Worm (Caenorhabditis elegans) whole organism, L1 larva: ENCODE results near the gene K03B8.8.

Source experiments
- C16A3.4 ChIP-seq: fragments of 150-350 bp; optimal IDR thresholded peaks from 2 replicates; lab custom pipeline; 2014; ENCODE audit warnings: missing biosample characterization, missing genetic modification characterization
- C34B4.2 ChIP-seq: sonication (generic microtip); optimal IDR thresholded peaks from 2 replicates; lab custom pipeline; 2017; ENCODE audit warnings: mild to moderate bottlenecking, missing genetic modification characterization, missing compliant biosample characterization
- F16B12.6 ChIP-seq: fragments of 150-350 bp; optimal IDR thresholded peaks from 2 replicates; lab custom pipeline; 2014; ENCODE audit warnings: missing biosample characterization, missing genetic modification characterization
- Y116A8C.19 ChIP-seq: sonication (generic microtip); optimal IDR thresholded peaks from 2 replicates; lab custom pipeline; 2016; ENCODE audit warnings: missing compliant biosample characterization, missing genetic modification characterization, borderline replicate concordance
- aha-1 ChIP-seq: fragments of 150-350 bp; optimal IDR thresholded peaks from 2 replicates; lab custom pipeline; 2014; ENCODE audit warnings: missing biosample characterization, missing genetic modification characterization
- alr-1 ChIP-seq: fragments of 200-800 bp; sonication (Bioruptor generic); optimal IDR thresholded peaks from 2 replicates; lab custom pipeline; 2018; ENCODE audit warnings: borderline replicate concordance, mild to moderate bottlenecking, missing genetic modification characterization, missing compliant biosample characterization
- ama-1 ChIP-seq: fragments of 150-350 bp; optimal IDR thresholded peaks from 2 replicates; lab custom pipeline; 2014
- blmp-1 ChIP-seq: fragments of 150-350 bp; optimal IDR thresholded peaks from 2 replicates; lab custom pipeline; 2014; ENCODE audit warnings: missing biosample characterization, missing genetic modification characterization
- ceh-8 ChIP-seq: fragments of 200-800 bp; sonication (Bioruptor generic); optimal IDR thresholded peaks from 2 replicates; lab custom pipeline; 2018; ENCODE audit warnings: mild to moderate bottlenecking, missing genetic modification characterization, moderate library complexity, missing compliant biosample characterization
- ceh-88 ChIP-seq: fragments of 200-800 bp; sonication (Bioruptor generic); IDR thresholded peaks from 2 replicates; pipeline ENCODE4 v1.3.6; 2022; ENCODE audit warnings: missing genetic modification characterization, missing compliant biosample characterization
- ces-1 ChIP-seq: fragments of 150-350 bp; optimal IDR thresholded peaks from 2 replicates; lab custom pipeline; 2014; ENCODE audit warnings: missing biosample characterization, missing genetic modification reagents, missing genetic modification characterization
- dpl-1 ChIP-seq, 3 experiments: fragments of 150-350 bp in 2 of 3; sonication (generic microtip) in 1 of 3; optimal IDR thresholded peaks; 2 replicates each; lab custom pipeline; 2014 to 2017; ENCODE audit warnings: missing biosample characterization in 3 of 3, missing genetic modification characterization in 3 of 3, missing genetic modification reagents in 3 of 3
- elt-3 ChIP-seq, 6 experiments: fragments of 150-350 bp in 1 of 6; sonication (generic microtip); optimal IDR thresholded peaks; 2 replicates each; lab custom pipeline; 2017 to 2018; ENCODE audit warnings: missing biosample characterization in 6 of 6, missing genetic modification characterization in 6 of 6, inconsistent platforms in 1 of 6
- fkh-10 ChIP-seq: sonication (generic microtip); optimal IDR thresholded peaks from 2 replicates; lab custom pipeline; 2017; ENCODE audit warnings: missing biosample characterization, missing genetic modification reagents, missing genetic modification characterization
- fkh-8 ChIP-seq: sonication (generic microtip); optimal IDR thresholded peaks from 2 replicates; lab custom pipeline; 2016; ENCODE audit warnings: mild to moderate bottlenecking, missing genetic modification characterization, missing compliant biosample characterization
- fos-1 ChIP-seq: fragments of 150-350 bp; optimal IDR thresholded peaks from 2 replicates; lab custom pipeline; 2014; ENCODE audit warnings: missing biosample characterization, missing genetic modification characterization
- hpl-2 ChIP-seq: fragments of 150-350 bp; optimal IDR thresholded peaks from 2 replicates; lab custom pipeline; 2014; ENCODE audit warnings: missing biosample characterization, missing genetic modification reagents, missing genetic modification characterization
- jun-1 ChIP-seq: fragments of 150-350 bp; optimal IDR thresholded peaks from 2 replicates; lab custom pipeline; 2014; ENCODE audit warnings: missing biosample characterization, missing genetic modification reagents, missing genetic modification characterization
- lin-13 ChIP-seq: fragments of 150-350 bp; optimal IDR thresholded peaks from 2 replicates; lab custom pipeline; 2014; ENCODE audit warnings: missing biosample characterization, missing genetic modification reagents, missing genetic modification characterization
- lin-14 ChIP-seq: fragments of 200-800 bp; sonication (Bioruptor generic); optimal IDR thresholded peaks from 2 replicates; lab custom pipeline; 2018; ENCODE audit warnings: mild to moderate bottlenecking, missing genetic modification characterization, moderate library complexity, missing compliant biosample characterization
- lin-15B ChIP-seq: fragments of 150-350 bp; sonication (generic microtip); optimal IDR thresholded peaks from 3 replicates; lab custom pipeline; 2014; ENCODE audit warnings: missing biosample characterization, missing genetic modification characterization
- lin-35 ChIP-seq, 2 experiments: fragments of 150-350 bp; optimal IDR thresholded peaks; 2 replicates each; lab custom pipeline; 2014; ENCODE audit warnings: missing biosample characterization in 2 of 2, missing genetic modification characterization in 2 of 2, missing genetic modification reagents in 2 of 2
- lir-3 ChIP-seq: sonication (generic microtip); optimal IDR thresholded peaks from 2 replicates; lab custom pipeline; 2016; ENCODE audit warnings: mild to moderate bottlenecking, missing genetic modification characterization, moderate library complexity, missing compliant biosample characterization; ENCODE audit not compliant: poor library complexity
- lsy-2 ChIP-seq, 2 experiments: fragments of 150-350 bp; optimal IDR thresholded peaks; 2 replicates each; lab custom pipeline; 2014; ENCODE audit warnings: missing biosample characterization in 2 of 2, missing genetic modification characterization in 2 of 2
- mab-9 ChIP-seq: fragments of 200-800 bp; sonication (Bioruptor generic); IDR thresholded peaks from 2 replicates; pipeline ENCODE4 v1.3.6; 2022; ENCODE audit warnings: missing genetic modification reagents, missing genetic modification characterization, missing compliant biosample characterization
- mdl-1 ChIP-seq, 2 experiments: fragments of 150-350 bp; optimal IDR thresholded peaks; 2 replicates each; lab custom pipeline; 2014 to 2017; ENCODE audit warnings: missing biosample characterization in 2 of 2, missing genetic modification characterization in 2 of 2, inconsistent platforms in 1 of 2
- mef-2 ChIP-seq: fragments of 150-350 bp; optimal IDR thresholded peaks from 2 replicates; lab custom pipeline; 2014; ENCODE audit warnings: missing biosample characterization, missing genetic modification characterization
- mep-1 ChIP-seq: fragments of 150-350 bp; optimal IDR thresholded peaks from 2 replicates; lab custom pipeline; 2014; ENCODE audit warnings: missing biosample characterization, missing genetic modification characterization
- nhr-11 ChIP-seq: fragments of 150-350 bp; optimal IDR thresholded peaks from 2 replicates; lab custom pipeline; 2014; ENCODE audit warnings: missing biosample characterization, missing genetic modification characterization
- nhr-19 ChIP-seq: fragments of 200-800 bp; sonication (Bioruptor generic); conservative IDR thresholded peaks from 2 replicates; pipeline ENCODE4 v1.3.6; 2022; ENCODE audit warnings: missing genetic modification characterization, missing compliant biosample characterization
- nhr-20 ChIP-seq: sonication (generic microtip); optimal IDR thresholded peaks from 2 replicates; lab custom pipeline; 2016; ENCODE audit warnings: mild to moderate bottlenecking, missing genetic modification characterization, missing compliant biosample characterization
- nhr-237 ChIP-seq: fragments of 150-350 bp; optimal IDR thresholded peaks from 2 replicates; lab custom pipeline; 2014; ENCODE audit warnings: missing biosample characterization, missing genetic modification characterization
- nhr-47 ChIP-seq: sonication (generic microtip); optimal IDR thresholded peaks from 2 replicates; lab custom pipeline; 2016; ENCODE audit warnings: mild to moderate bottlenecking, missing genetic modification characterization, moderate library complexity, missing compliant biosample characterization
- nhr-71 ChIP-seq: sonication (generic microtip); optimal IDR thresholded peaks from 2 replicates; lab custom pipeline; 2016; ENCODE audit warnings: mild to moderate bottlenecking, missing genetic modification characterization, moderate library complexity, missing compliant biosample characterization
- nhr-76 ChIP-seq: sonication (generic microtip); optimal IDR thresholded peaks from 2 replicates; lab custom pipeline; 2017; ENCODE audit warnings: missing biosample characterization, missing genetic modification characterization
- nhr-84 ChIP-seq: sonication (generic microtip); optimal IDR thresholded peaks from 2 replicates; lab custom pipeline; 2017; ENCODE audit warnings: missing biosample characterization, missing genetic modification characterization
- nhr-90 ChIP-seq: sonication (generic microtip); optimal IDR thresholded peaks from 2 replicates; lab custom pipeline; 2016; ENCODE audit warnings: mild to moderate bottlenecking, missing genetic modification characterization, missing compliant biosample characterization; ENCODE audit not compliant: poor library complexity
- pag-3 ChIP-seq: sonication (generic microtip); optimal IDR thresholded peaks from 2 replicates; lab custom pipeline; 2017; ENCODE audit warnings: missing genetic modification characterization, mild to moderate bottlenecking, missing compliant biosample characterization, antibody characterized with exemption, borderline replicate concordance; ENCODE audit not compliant: insufficient read depth
- pqm-1 ChIP-seq: sonication (generic microtip); optimal IDR thresholded peaks from 3 replicates; lab custom pipeline; 2017; ENCODE audit warnings: missing biosample characterization, missing genetic modification characterization
- rnt-1 ChIP-seq: sonication (generic microtip); optimal IDR thresholded peaks from 2 replicates; lab custom pipeline; 2016; ENCODE audit warnings: mild to moderate bottlenecking, missing genetic modification characterization, moderate library complexity, missing compliant biosample characterization
- skn-1 ChIP-seq: fragments of 150-350 bp; optimal IDR thresholded peaks from 2 replicates; lab custom pipeline; 2014; ENCODE audit warnings: missing biosample characterization, missing genetic modification characterization
- snu-23 ChIP-seq: sonication (generic microtip); optimal IDR thresholded peaks from 2 replicates; lab custom pipeline; 2016; ENCODE audit warnings: missing genetic modification characterization, missing compliant biosample characterization
- sox-4 ChIP-seq: sonication (generic microtip); optimal IDR thresholded peaks from 2 replicates; lab custom pipeline; 2016; ENCODE audit warnings: missing genetic modification characterization, missing compliant biosample characterization
- sup-37 ChIP-seq: fragments of 200-800 bp; sonication (Bioruptor generic); optimal IDR thresholded peaks from 2 replicates; lab custom pipeline; 2018; ENCODE audit warnings: mild to moderate bottlenecking, missing genetic modification characterization, missing compliant biosample characterization
- swsn-7 ChIP-seq: sonication (generic microtip); optimal IDR thresholded peaks from 2 replicates; lab custom pipeline; 2016; ENCODE audit warnings: missing genetic modification characterization, missing compliant biosample characterization
- tlp-1 ChIP-seq: fragments of 150-350 bp; optimal IDR thresholded peaks from 2 replicates; lab custom pipeline; 2014; ENCODE audit warnings: missing biosample characterization, missing genetic modification characterization
- unc-86 ChIP-seq: sonication (generic microtip); optimal IDR thresholded peaks from 2 replicates; lab custom pipeline; 2016; ENCODE audit warnings: missing genetic modification characterization, missing compliant biosample characterization
- unc-98 ChIP-seq: fragments of 200-800 bp; sonication (Bioruptor generic); IDR thresholded peaks from 2 replicates; pipeline ENCODE4 v1.3.6; 2022; ENCODE audit warnings: missing genetic modification characterization, missing compliant biosample characterization
- vab-15 ChIP-seq: sonication (generic microtip); optimal IDR thresholded peaks from 2 replicates; lab custom pipeline; 2017; ENCODE audit warnings: missing genotype, mild to moderate bottlenecking, missing genetic modification characterization, missing compliant biosample characterization
- xbp-1 ChIP-seq: sonication (generic microtip); optimal IDR thresholded peaks from 2 replicates; lab custom pipeline; 2016; ENCODE audit warnings: missing genetic modification characterization, missing compliant biosample characterization
- ztf-4 ChIP-seq: fragments of 150-350 bp; optimal IDR thresholded peaks from 2 replicates; lab custom pipeline; 2014; ENCODE audit warnings: missing biosample characterization, missing genetic modification characterization

Gene K03B8.8

ce11 chrV:11375150-11375792 is 35.5 kb downstream of the K03B8.8 start, which contains the start of gene cnb-1 (continued):
- no peak for TF ChIP-seq alr-1 (tag; lab: Kevin White, UChicago)
- peak; percentile 36 for TF ChIP-seq fos-1 (tag; lab: Kevin White, UChicago)
- TF ChIP-seq ama-1 (lab: Kevin White, UChicago) = peak; percentile 29
- no peak for TF ChIP-seq mef-2 (tag; lab: Kevin White, UChicago)
- no peak for TF ChIP-seq nhr-237 (tag; lab: Kevin White, UChicago)
- no peak for TF ChIP-seq ztf-4
- no peak for TF ChIP-seq nhr-84 (tag; lab: Kevin White, UChicago)
- TF ChIP-seq nhr-90 (tag; lab: Kevin White, UChicago) = no peak
- peak; percentile 45 for TF ChIP-seq fkh-10 (GFP tag; lab: Kevin White, UChicago)
- TF ChIP-seq tlp-1 (tag; lab: Kevin White, UChicago) = no peak
- peak; percentile 78 for TF ChIP-seq fkh-8 (tag; lab: Kevin White, UChicago)
- no peak for TF ChIP-seq pag-3 (tag; lab: Kevin White, UChicago)
- peak; percentile 17 for TF ChIP-seq nhr-11 (tag; lab: Kevin White, UChicago)
- no peak for TF ChIP-seq ces-1 (GFP tag; lab: Kevin White, UChicago)
- TF ChIP-seq ceh-8 = no peak
- TF ChIP-seq skn-1 (tag; lab: Kevin White, UChicago) = peak; percentile 63
- TF ChIP-seq C16A3.4 (tag; lab: Kevin White, UChicago) = no peak
- TF ChIP-seq lsy-2 (tag; optimal IDR thresholded peaks at IDR 0.05; lab: Kevin White, UChicago) = peak; percentile 66 to 73
- TF ChIP-seq nhr-20 = peak; percentile 59
- peak; percentile 79 for TF ChIP-seq mep-1 (tag; lab: Kevin White, UChicago)
- peak; percentile 62 for TF ChIP-seq lir-3 (tag; lab: Kevin White, UChicago)
- TF ChIP-seq mdl-1 (tag; optimal IDR thresholded peaks at IDR 0.05; lab: Kevin White, UChicago) = peak in 1 of 2 experiments; percentile 37
- peak; percentile 48 to 58 for TF ChIP-seq lin-35 (GFP tag; optimal IDR thresholded peaks at IDR 0.05; lab: Kevin White, UChicago)
- TF ChIP-seq swsn-7 (tag; lab: Kevin White, UChicago) = peak; percentile 83
- no peak for TF ChIP-seq nhr-76 (tag; lab: Kevin White, UChicago)
- TF ChIP-seq nhr-71 (tag; lab: Kevin White, UChicago) = peak; percentile 88
- no peak for TF ChIP-seq unc-98
- TF ChIP-seq vab-15 (tag; lab: Kevin White, UChicago) = no peak
- peak; percentile 60 for TF ChIP-seq xbp-1 (tag; lab: Kevin White, UChicago)
- TF ChIP-seq F16B12.6 (tag; lab: Kevin White, UChicago) = no peak
- no peak for TF ChIP-seq pqm-1 (tag; lab: Kevin White, UChicago)
- TF ChIP-seq unc-86 (tag; lab: Kevin White, UChicago) = peak; percentile 81
- peak; percentile 80 for TF ChIP-seq nhr-47
- peak; percentile 31 for TF ChIP-seq sox-4
- TF ChIP-seq jun-1 (tag; lab: Kevin White, UChicago) = peak; percentile 56
- TF ChIP-seq C34B4.2 (tag; lab: Kevin White, UChicago) = no peak
- TF ChIP-seq lin-15B (tag; lab: Kevin White, UChicago) = no peak
- TF ChIP-seq lin-13 = peak; percentile 19
- no peak for TF ChIP-seq Y116A8C.19 (tag; lab: Kevin White, UChicago)
- TF ChIP-seq lin-14 (GFP tag; lab: Kevin White, UChicago) = peak; percentile 96
- TF ChIP-seq hpl-2 (GFP tag; lab: Kevin White, UChicago) = no peak
- TF ChIP-seq nhr-19 (GFP tag; lab: Robert Waterston, UW) = peak; percentile 62
- TF ChIP-seq ceh-88 (GFP tag; lab: Robert Waterston, UW) = no peak
- TF ChIP-seq snu-23 (GFP tag; lab: Kevin White, UChicago) = peak; percentile 82
- TF ChIP-seq dpl-1 (GFP tag; optimal IDR thresholded peaks at IDR 0.05; lab: Kevin White, UChicago) = peak in 2 of 3 experiments; percentile 30 to 39
- TF ChIP-seq mab-9 (GFP tag; lab: Robert Waterston, UW) = peak; percentile 52; the same call in 1 of the 2 replicates
- TF ChIP-seq blmp-1 (tag; lab: Kevin White, UChicago) = peak; percentile 24
- no peak for TF ChIP-seq sup-37 (GFP tag; lab: Kevin White, UChicago)
- peak; percentile 10 for TF ChIP-seq aha-1
- TF ChIP-seq elt-3 (tag; optimal IDR thresholded peaks at IDR 0.05; lab: Kevin White, UChicago) = no peak
- TF ChIP-seq rnt-1 (tag; lab: Kevin White, UChicago) = peak; percentile 58
